Worm (Caenorhabditis elegans) whole organism, late embryonic: Measurements from ENCODE around the gene R05A10.7.

ENCODE experiments used
- C38D4.7 ChIP-seq: fragments of 200-800 bp; sonication (Bioruptor generic); optimal IDR thresholded peaks from 2 replicates; lab custom pipeline; 2018; ENCODE audit warnings: mild to moderate bottlenecking, missing genetic modification characterization, moderate library complexity, missing compliant biosample characterization
- ceh-2 ChIP-seq: sonication (generic microtip); optimal IDR thresholded peaks from 2 replicates; lab custom pipeline; 2016; ENCODE audit warnings: missing genotype, missing genetic modification characterization, missing compliant biosample characterization
- ceh-9 ChIP-seq: sonication (generic microtip); optimal IDR thresholded peaks from 2 replicates; lab custom pipeline; 2016; ENCODE audit warnings: mild to moderate bottlenecking, missing genetic modification characterization, inconsistent platforms, missing compliant biosample characterization
- dve-1 ChIP-seq: sonication (generic microtip); optimal IDR thresholded peaks from 2 replicates; lab custom pipeline; 2017; ENCODE audit warnings: antibody characterized with exemption, mild to moderate bottlenecking, missing genetic modification characterization, missing compliant biosample characterization
- hlh-30 ChIP-seq: sonication (generic microtip); optimal IDR thresholded peaks from 2 replicates; lab custom pipeline; 2017; ENCODE audit warnings: antibody characterized with exemption, missing genetic modification characterization, missing compliant biosample characterization; ENCODE audit not compliant: insufficient read depth
- lin-11 ChIP-seq: fragments of 200-800 bp; sonication (Bioruptor generic); optimal IDR thresholded peaks from 2 replicates; lab custom pipeline; 2018; ENCODE audit warnings: mild to moderate bottlenecking, missing genetic modification characterization, missing compliant biosample characterization
- tbx-2 ChIP-seq: sonication (generic microtip); optimal IDR thresholded peaks from 2 replicates; lab custom pipeline; 2016; ENCODE audit warnings: missing genetic modification characterization, missing compliant biosample characterization

ce11 chrIV:14165476-14165875 lies 2.8 kb upstream of the R05A10.7 start, which contains the start of gene R05A10.6:
- TF ChIP-seq tbx-2 (tag; lab: Kevin White, UChicago) (no peak), C38D4.7 (GFP tag; lab: Kevin White, UChicago) (no peak), ceh-2 (tag; lab: Kevin White, UChicago) (no peak), lin-11 (tag; lab: Kevin White, UChicago) (no peak), ceh-9 (tag; lab: Kevin White, UChicago) (no peak), dve-1 (no peak), hlh-30 (tag; lab: Kevin White, UChicago) (no peak)
